Fruit fly (Drosophila melanogaster) whole organism: ENCODE measurements around the gene Det.

ENCODE experiments used
- CG8478 ChIP-seq: fragments of >200 bp; optimal IDR thresholded peaks from 2 replicates; lab custom pipeline; 2018; ENCODE audit warnings: inconsistent platforms
- Dll ChIP-seq: fragments of >200 bp; optimal IDR thresholded peaks from 2 replicates; lab custom pipeline; 2017
- EcR ChIP-seq, 2 experiments: fragments of >200 bp; optimal IDR thresholded peaks; 2 replicates each; lab custom pipeline; 2017; ENCODE audit warnings: missing biosample characterization in 2 of 2, missing genetic modification characterization in 2 of 2, missing genetic modification reagents in 2 of 2
- pan ChIP-seq: fragments of >200 bp; optimal IDR thresholded peaks from 2 replicates; lab custom pipeline; 2017
- psq ChIP-seq: fragments of >200 bp; optimal IDR thresholded peaks from 2 replicates; lab custom pipeline; 2017
- usp ChIP-seq: fragments of >200 bp; optimal IDR thresholded peaks from 2 replicates; lab custom pipeline; 2017; ENCODE audit warnings: missing biosample characterization, missing genetic modification characterization, mixed read lengths

Det gene

dm6 chr3R:17125339-17126044 is 24.0 kb upstream of the Det start, which contains the start of gene cher:
cher (minus strand) TSS chr3R:17125389.
- no peak for TF ChIP-seq EcR (GFP tag; optimal IDR thresholded peaks at IDR 0.05; lab: Kevin White, UChicago)
- no peak for TF ChIP-seq usp (GFP tag; lab: Kevin White, UChicago)
- TF ChIP-seq pan (lab: Kevin White, UChicago) = no peak
- no peak for TF ChIP-seq Dll
- no peak for TF ChIP-seq CG8478 (lab: Kevin White, UChicago)
- TF ChIP-seq psq (lab: Kevin White, UChicago) = no peak

dm6 chr3R:17126838-17127237 is 22.6 kb upstream of the Det start, which contains the start of the genes CG17477 and CG31269:
CG17477 (minus strand) TSS chr3R:17126938.
CG31269 (plus strand) TSS chr3R:17127126.
- no peak for TF ChIP-seq psq (lab: Kevin White, UChicago)
- no peak for TF ChIP-seq Dll
- no peak for TF ChIP-seq EcR (GFP tag; optimal IDR thresholded peaks at IDR 0.05; lab: Kevin White, UChicago)
- no peak for TF ChIP-seq usp (GFP tag; lab: Kevin White, UChicago)
- no peak for TF ChIP-seq pan (lab: Kevin White, UChicago)
- TF ChIP-seq CG8478 (lab: Kevin White, UChicago) = no peak

dm6 chr3R:17127912-17128311 is 21.6 kb upstream of the Det start, which contains the start of gene CG31265:
CG31265 (plus strand) TSS chr3R:17128212.
- TF ChIP-seq psq (lab: Kevin White, UChicago) (no peak), CG8478 (lab: Kevin White, UChicago) (no peak), usp (GFP tag; lab: Kevin White, UChicago) (no peak), Dll (no peak), pan (lab: Kevin White, UChicago) (no peak), EcR (GFP tag; optimal IDR thresholded peaks at IDR 0.05; lab: Kevin White, UChicago) (no peak)

- no peak for TF ChIP-seq usp (GFP tag; lab: Kevin White, UChicago)
- TF ChIP-seq CG8478 (lab: Kevin White, UChicago) = no peak
- no peak for TF ChIP-seq psq (lab: Kevin White, UChicago)
- no peak for TF ChIP-seq EcR (GFP tag; optimal IDR thresholded peaks at IDR 0.05; lab: Kevin White, UChicago)
- TF ChIP-seq Dll = no peak
- TF ChIP-seq pan (lab: Kevin White, UChicago) = no peak
These were observed 19.1 kb upstream of the Det start, which contains the start of gene CG17475 for dm6 chr3R:17130326-17130725. CG17475 (minus strand) TSS chr3R:17130426.

- TF ChIP-seq psq (lab: Kevin White, UChicago) (no peak), CG8478 (lab: Kevin White, UChicago) (no peak), pan (lab: Kevin White, UChicago) (no peak), Dll (no peak), usp (GFP tag; lab: Kevin White, UChicago) (no peak)
These were observed 17.3 kb upstream of the Det start, which contains the start of the genes CG4053 and CG31266 for dm6 chr3R:17132098-17132712. CG4053 (minus strand) TSS chr3R:17132198. CG31266 (plus strand) TSS chr3R:17132662.

dm6 chr3R:17133897-17134296 is 15.6 kb upstream of the Det start, which contains the start of gene CG31267:
CG31267 (plus strand) TSS chr3R:17134197.
- TF ChIP-seq CG8478 (lab: Kevin White, UChicago) = no peak
- no peak for TF ChIP-seq usp (GFP tag; lab: Kevin White, UChicago)
- TF ChIP-seq pan (lab: Kevin White, UChicago) = no peak
- no peak for TF ChIP-seq psq (lab: Kevin White, UChicago)
- no peak for TF ChIP-seq Dll
- TF ChIP-seq EcR (GFP tag; optimal IDR thresholded peaks at IDR 0.05; lab: Kevin White, UChicago) = no peak

dm6 chr3R:17135747-17136146 is 13.7 kb upstream of the Det start, which contains the start of gene CG5246:
CG5246 (plus strand) TSS chr3R:17136111.
- TF ChIP-seq CG8478 (lab: Kevin White, UChicago) (no peak), Dll (no peak)

- TF ChIP-seq CG8478 (lab: Kevin White, UChicago) = no peak
- no peak for TF ChIP-seq usp (GFP tag; lab: Kevin White, UChicago)
- no peak for TF ChIP-seq EcR (GFP tag; optimal IDR thresholded peaks at IDR 0.05; lab: Kevin White, UChicago)
- no peak for TF ChIP-seq pan (lab: Kevin White, UChicago)
- TF ChIP-seq psq (lab: Kevin White, UChicago) = no peak
- TF ChIP-seq Dll = no peak
These were observed 11.9 kb upstream of the Det start, which contains the start of gene CG5255 for dm6 chr3R:17137593-17137992. CG5255 (plus strand) TSS chr3R:17137893.

- TF ChIP-seq CG8478 (lab: Kevin White, UChicago) (no peak), EcR (GFP tag; optimal IDR thresholded peaks at IDR 0.05; lab: Kevin White, UChicago) (no peak), usp (GFP tag; lab: Kevin White, UChicago) (no peak), pan (lab: Kevin White, UChicago) (no peak), Dll (no peak), psq (lab: Kevin White, UChicago) (no peak)
These were observed 10.8 kb upstream of the Det start, which contains the start of gene CG5265 for dm6 chr3R:17138699-17139098. CG5265 (plus strand) TSS chr3R:17138999.

- TF ChIP-seq psq (lab: Kevin White, UChicago) (no peak), EcR (GFP tag; optimal IDR thresholded peaks at IDR 0.05; lab: Kevin White, UChicago) (no peak), pan (lab: Kevin White, UChicago) (no peak), Dll (no peak), usp (GFP tag; lab: Kevin White, UChicago) (no peak), CG8478 (lab: Kevin White, UChicago) (no peak)
These were observed 7.2 kb upstream of the Det start, which contains the start of gene TwdlW for dm6 chr3R:17142304-17142703. TwdlW (minus strand) TSS chr3R:17142404.

- TF ChIP-seq psq (lab: Kevin White, UChicago) (no peak), EcR (GFP tag; optimal IDR thresholded peaks at IDR 0.05; lab: Kevin White, UChicago) (no peak), CG8478 (lab: Kevin White, UChicago) (no peak), usp (GFP tag; lab: Kevin White, UChicago) (no peak)
These were observed 1.7 kb upstream of the Det start for dm6 chr3R:17147647-17148244.
